Fruit fly (Drosophila melanogaster) whole organism, embryonic: ENCODE measurements around the gene stumps.
A peak's percentile ranks its signal among the peaks of the same experiment; 100 is the strongest.

ENCODE experiments used
- Antp ChIP-seq: fragments of 200-800 bp; sonication (Bioruptor generic); optimal IDR thresholded peaks from 3 replicates; lab custom pipeline; 2016; ENCODE audit warnings: missing biosample characterization, missing genetic modification characterization
- Blimp-1 ChIP-seq: fragments of 200-800 bp; sonication (Bioruptor generic); optimal IDR thresholded peaks from 3 replicates; lab custom pipeline; 2018; ENCODE audit warnings: missing biosample characterization, missing genetic modification characterization, mild to moderate bottlenecking, moderate library complexity, missing genetic modification reagents
- Bteb2 ChIP-seq: fragments of 200-800 bp; sonication (Bioruptor generic); optimal IDR thresholded peaks from 2 replicates; lab custom pipeline; 2016; ENCODE audit warnings: missing biosample characterization, missing genetic modification characterization
- CG10366 ChIP-seq: fragments of 200-800 bp; sonication (Bioruptor generic); IDR thresholded peaks from 2 replicates; pipeline ENCODE4 v1.3.6; 2022; ENCODE audit warnings: missing biosample characterization, missing genetic modification characterization
- CG11247 ChIP-seq: fragments of 200-800 bp; sonication (Bioruptor generic); IDR thresholded peaks from 2 replicates; pipeline ENCODE4 v1.3.6; 2022; ENCODE audit warnings: missing biosample characterization, missing genetic modification characterization
- CG11504 ChIP-seq: fragments of 200-800 bp; sonication (Bioruptor generic); optimal IDR thresholded peaks from 3 replicates; lab custom pipeline; 2019; ENCODE audit warnings: missing biosample characterization, mild to moderate bottlenecking, missing genetic modification characterization, moderate library complexity
- CG11560 ChIP-seq: fragments of 200-800 bp; sonication (Bioruptor generic); IDR thresholded peaks from 3 replicates; pipeline ENCODE4 v1.3.6; 2022; ENCODE audit warnings: missing biosample characterization, missing genetic modification characterization
- CG13287 ChIP-seq: fragments of 200-800 bp; sonication (Bioruptor generic); IDR thresholded peaks from 2 replicates; pipeline ENCODE4 v1.3.6; 2022; ENCODE audit warnings: missing biosample characterization, missing genetic modification characterization; ENCODE audit not compliant: partially characterized antibody
- CG13296 ChIP-seq: fragments of 200-800 bp; sonication (Bioruptor generic); optimal IDR thresholded peaks from 3 replicates; lab custom pipeline; 2018; ENCODE audit warnings: missing biosample characterization, mild to moderate bottlenecking, missing genetic modification characterization
- CG15073 ChIP-seq: fragments of 200-800 bp; sonication (Bioruptor generic); optimal IDR thresholded peaks from 2 replicates; lab custom pipeline; 2016; ENCODE audit warnings: missing biosample characterization, missing genetic modification characterization
- CG18262 ChIP-seq: fragments of 200-800 bp; optimal IDR thresholded peaks from 3 replicates; lab custom pipeline; 2019; ENCODE audit warnings: missing biosample characterization, mild to moderate bottlenecking, missing genetic modification characterization, moderate library complexity
- CG2120 ChIP-seq: fragments of 200-800 bp; sonication (Bioruptor generic); optimal IDR thresholded peaks from 3 replicates; lab custom pipeline; 2016; ENCODE audit warnings: missing biosample characterization, missing genetic modification characterization
- CG2678 ChIP-seq: fragments of 200-800 bp; sonication (Bioruptor generic); optimal IDR thresholded peaks from 3 replicates; lab custom pipeline; 2019; ENCODE audit warnings: missing biosample characterization, mild to moderate bottlenecking, missing genetic modification characterization, moderate library complexity
- CG31441 ChIP-seq: fragments of 200-800 bp; sonication (Bioruptor generic); IDR thresholded peaks from 2 replicates; pipeline ENCODE4 v1.3.6; 2022; ENCODE audit warnings: missing biosample characterization, missing genetic modification characterization
- CG34422 ChIP-seq: fragments of 200-800 bp; sonication (Bioruptor generic); IDR thresholded peaks from 3 replicates; pipeline ENCODE4 v1.3.6; 2022; ENCODE audit warnings: missing biosample characterization, missing genetic modification characterization
- CG6254 ChIP-seq: fragments of 200-800 bp; sonication (Bioruptor generic); optimal IDR thresholded peaks from 3 replicates; lab custom pipeline; 2017; ENCODE audit warnings: mild to moderate bottlenecking, missing biosample characterization, missing genetic modification reagents, missing genetic modification characterization
- CG6683 ChIP-seq: fragments of 200-800 bp; sonication (Bioruptor generic); optimal IDR thresholded peaks from 2 replicates; lab custom pipeline; 2017; ENCODE audit warnings: missing biosample characterization, mild to moderate bottlenecking, missing genetic modification characterization, missing genetic modification reagents
- CG8290 ChIP-seq, 3 experiments: fragments of 200-800 bp; sonication (Bioruptor generic); optimal IDR thresholded peaks; 2 replicates each; lab custom pipeline; 2016 to 2019; ENCODE audit warnings: missing biosample characterization in 3 of 3, missing genetic modification characterization in 3 of 3, mild to moderate bottlenecking in 2 of 3, moderate library complexity in 1 of 3
- CG8944 ChIP-seq: fragments of 200-800 bp; sonication (Bioruptor generic); optimal IDR thresholded peaks from 3 replicates; lab custom pipeline; 2016; ENCODE audit warnings: missing biosample characterization, missing genetic modification characterization
- Chrac-16 ChIP-seq: fragments of 200-800 bp; sonication (Bioruptor generic); optimal IDR thresholded peaks from 3 replicates; lab custom pipeline; 2016; ENCODE audit warnings: missing biosample characterization, missing genetic modification characterization
- Deaf1 ChIP-seq: fragments of 200-800 bp; optimal IDR thresholded peaks from 3 replicates; lab custom pipeline; 2019; ENCODE audit warnings: missing biosample characterization, mild to moderate bottlenecking, missing genetic modification characterization, moderate library complexity
- E2f1 ChIP-seq: fragments of 200-800 bp; sonication (Bioruptor generic); IDR thresholded peaks from 2 replicates; pipeline ENCODE4 v1.3.6; 2022; ENCODE audit warnings: missing biosample characterization, missing genetic modification characterization
- E2f2 ChIP-seq: fragments of 200-800 bp; sonication (Bioruptor generic); IDR thresholded peaks from 2 replicates; pipeline ENCODE4 v1.3.6; 2022; ENCODE audit warnings: missing biosample characterization, missing genetic modification characterization
- Jarid2 ChIP-seq: fragments of 200-800 bp; sonication (Bioruptor generic); optimal IDR thresholded peaks from 3 replicates; lab custom pipeline; 2017; ENCODE audit warnings: mild to moderate bottlenecking, missing biosample characterization, missing genetic modification reagents, missing genetic modification characterization
- Mes4 ChIP-seq: fragments of 200-800 bp; sonication (Bioruptor generic); optimal IDR thresholded peaks from 2 replicates; lab custom pipeline; 2016; ENCODE audit warnings: missing biosample characterization, missing genetic modification characterization
- NFAT ChIP-seq: fragments of 200-800 bp; sonication (Bioruptor generic); IDR thresholded peaks from 2 replicates; pipeline ENCODE4 v1.3.6; 2022; ENCODE audit warnings: missing biosample characterization, missing genetic modification characterization
- Pdp1 ChIP-seq, 2 experiments: fragments of 200-800 bp; sonication (Bioruptor generic); optimal IDR thresholded peaks; 3 replicates each; lab custom pipeline; 2016; ENCODE audit warnings: missing biosample characterization in 2 of 2, missing genetic modification characterization in 2 of 2, mild to moderate bottlenecking in 1 of 2, moderate library complexity in 1 of 2
- Ravus ChIP-seq: fragments of 200-800 bp; sonication (Bioruptor generic); IDR thresholded peaks from 2 replicates; pipeline ENCODE4 v1.3.6; 2022; ENCODE audit warnings: missing biosample characterization, missing genetic modification characterization
- Taf1 ChIP-seq: fragments of 200-800 bp; sonication (Bioruptor generic); IDR thresholded peaks from 2 replicates; pipeline ENCODE4 v1.3.6; 2022; ENCODE audit warnings: missing biosample characterization, missing genetic modification characterization
- Tbp ChIP-seq: fragments of >200 bp; optimal IDR thresholded peaks from 2 replicates; lab custom pipeline; 2018; ENCODE audit warnings: missing biosample characterization, missing genetic modification characterization
- ac ChIP-seq: fragments of 200-800 bp; sonication (Bioruptor generic); optimal IDR thresholded peaks from 3 replicates; lab custom pipeline; 2017; ENCODE audit warnings: missing biosample characterization, mild to moderate bottlenecking, missing genetic modification characterization
- cas ChIP-seq: fragments of 200-800 bp; sonication (Bioruptor generic); IDR thresholded peaks from 2 replicates; pipeline ENCODE4 v1.3.6; 2022; ENCODE audit warnings: missing biosample characterization, missing genetic modification characterization
- caup ChIP-seq: fragments of 200-800 bp; sonication (Bioruptor generic); optimal IDR thresholded peaks from 3 replicates; lab custom pipeline; 2017; ENCODE audit warnings: missing biosample characterization, mild to moderate bottlenecking, missing genetic modification characterization, moderate library complexity; ENCODE audit not compliant: severe bottlenecking
- en ChIP-seq: fragments of 200-800 bp; sonication (Bioruptor generic); optimal IDR thresholded peaks from 2 replicates; lab custom pipeline; 2016; ENCODE audit warnings: missing biosample characterization, missing genetic modification characterization
- fu2 ChIP-seq: fragments of 200-800 bp; sonication (Bioruptor generic); optimal IDR thresholded peaks from 2 replicates; lab custom pipeline; 2016; ENCODE audit warnings: missing biosample characterization, missing genetic modification characterization
- hth ChIP-seq: fragments of >200 bp; optimal IDR thresholded peaks from 2 replicates; lab custom pipeline; 2017; ENCODE audit warnings: inconsistent platforms
- ken ChIP-seq: fragments of 200-800 bp; sonication (Bioruptor generic); IDR thresholded peaks from 3 replicates; pipeline ENCODE4 v1.3.6; 2022; ENCODE audit warnings: missing biosample characterization, missing genetic modification characterization
- lov ChIP-seq, 2 experiments: fragments of 200-800 bp in 1 of 2; fragments of >200 bp in 1 of 2; sonication (Bioruptor generic) in 1 of 2; IDR thresholded peaks in 1 of 2; optimal IDR thresholded peaks in 1 of 2; 2 replicates in 1 of 2; 3 replicates in 1 of 2; pipeline versions ENCODE4 v1.3.6 to Lab custom; 2017 to 2022; ENCODE audit warnings: missing biosample characterization in 1 of 2, missing genetic modification characterization in 1 of 2
- oc ChIP-seq: fragments of 200-800 bp; sonication (Bioruptor generic); optimal IDR thresholded peaks from 2 replicates; lab custom pipeline; 2018; ENCODE audit warnings: missing biosample characterization, mild to moderate bottlenecking, missing genetic modification characterization, moderate library complexity
- pb ChIP-seq: fragments of 200-800 bp; sonication (Bioruptor generic); optimal IDR thresholded peaks from 3 replicates; lab custom pipeline; 2016; ENCODE audit warnings: missing biosample characterization, missing genetic modification characterization
- phol ChIP-seq: fragments of 200-800 bp; sonication (Bioruptor generic); optimal IDR thresholded peaks from 3 replicates; lab custom pipeline; 2018; ENCODE audit warnings: missing biosample characterization, mild to moderate bottlenecking, missing genetic modification characterization, moderate library complexity
- pita ChIP-seq: fragments of 200-800 bp; sonication (Bioruptor generic); optimal IDR thresholded peaks from 2 replicates; lab custom pipeline; 2017; ENCODE audit warnings: missing biosample characterization, mild to moderate bottlenecking, missing genetic modification characterization
- ranshi ChIP-seq: fragments of 200-800 bp; sonication (Bioruptor generic); IDR thresholded peaks from 2 replicates; pipeline ENCODE4 v1.3.6; 2022; ENCODE audit warnings: missing biosample characterization, missing genetic modification characterization
- slbo ChIP-seq: fragments of 200-800 bp; sonication (Bioruptor generic); IDR thresholded peaks from 2 replicates; pipeline ENCODE4 v1.3.6; 2022; ENCODE audit warnings: missing biosample characterization, missing genetic modification characterization
- so ChIP-seq: fragments of 200-800 bp; sonication (Bioruptor generic); IDR thresholded peaks from 3 replicates; pipeline ENCODE4 v1.3.6; 2022; ENCODE audit warnings: missing biosample characterization, missing genetic modification characterization
- sob ChIP-seq: fragments of 200-800 bp; sonication (Bioruptor generic); IDR thresholded peaks from 2 replicates; pipeline ENCODE4 v1.3.6; 2022; ENCODE audit warnings: missing biosample characterization, missing genetic modification characterization
- vfl ChIP-seq: fragments of 200-800 bp; sonication (Bioruptor generic); optimal IDR thresholded peaks from 2 replicates; lab custom pipeline; 2016; ENCODE audit warnings: missing biosample characterization, missing genetic modification characterization
- zfh2 ChIP-seq: fragments of 200-800 bp; sonication (Bioruptor generic); optimal IDR thresholded peaks from 2 replicates; lab custom pipeline; 2016; ENCODE audit warnings: missing biosample characterization, missing genetic modification characterization

Gene stumps

DNA sequence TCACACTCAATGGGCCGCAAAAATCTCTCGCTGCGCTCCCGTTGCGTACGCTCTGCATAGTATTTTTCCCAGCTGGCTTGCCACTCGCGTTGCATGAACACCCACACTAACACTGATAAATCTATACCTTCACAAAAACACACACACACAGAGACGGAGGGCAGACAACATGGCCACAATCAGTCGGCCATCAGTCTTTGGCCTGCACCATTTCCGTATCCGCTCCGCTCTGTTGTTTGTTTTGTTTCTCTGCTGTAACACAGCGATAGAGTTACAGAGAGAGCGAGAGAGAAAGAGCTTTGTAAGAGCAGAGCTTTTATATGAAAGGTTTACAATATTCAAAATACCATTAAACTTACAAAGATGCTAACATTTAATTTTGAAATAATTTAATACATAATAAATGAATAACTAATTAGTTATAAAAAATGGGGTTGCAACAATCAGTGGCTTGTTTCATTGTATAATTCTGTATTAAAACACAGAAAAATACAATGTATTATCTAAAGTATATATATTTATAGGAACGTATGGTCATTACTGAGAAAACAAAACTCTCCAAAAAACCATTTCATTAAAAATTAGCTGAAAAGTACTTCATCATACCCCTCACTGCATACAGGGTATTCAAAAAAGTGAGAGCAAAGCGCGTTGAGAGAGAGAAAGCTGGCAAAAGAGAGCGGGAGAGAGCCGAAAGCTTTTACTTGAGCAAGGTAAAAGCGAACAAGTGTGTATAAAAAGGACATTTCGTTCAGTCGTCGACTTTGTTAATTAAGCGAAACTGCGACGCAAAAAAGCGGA, 32.1 kb downstream of the stumps start, which contains the start of gene CG14853 (continued):
- TF ChIP-seq fu2 (GFP tag; lab: Kevin White, UChicago) (no peak), lov (optimal IDR thresholded peaks at IDR 0.05; lab: Kevin White, UChicago) (no peak), lov (GFP tag; IDR thresholded peaks at IDR 0.05; lab: Robert Waterston, UW) (peak; percentile 77; the same call in 1 of the 3 replicates), CG11560 (tag; lab: Robert Waterston, UW) (no peak), E2f1 (no peak; the same call in 1 of the 2 replicates), Blimp-1 (peak; percentile 77), Taf1 (GFP tag; lab: Robert Waterston, UW) (no peak), CG11504 (tag; lab: Kevin White, UChicago) (peak; percentile 81), CG6683 (peak; percentile 29), CG13287 (no peak), CG2678 (tag; lab: Kevin White, UChicago) (peak; percentile 88), CG18262 (tag; lab: Kevin White, UChicago) (peak; percentile 88), ac (GFP tag; lab: Kevin White, UChicago) (no peak), CG8290 (GFP tag; optimal IDR thresholded peaks at IDR 0.05; lab: Kevin White, UChicago) (peak; percentile 15), CG8290 (tag; optimal IDR thresholded peaks at IDR 0.05; lab: Kevin White, UChicago) (peak; percentile 50 to 82), ranshi (GFP tag; lab: Robert Waterston, UW) (peak; percentile 74), Pdp1 (GFP tag; optimal IDR thresholded peaks at IDR 0.05; lab: Kevin White, UChicago) (peak in 1 of 2 experiments; percentile 45), pb (GFP tag; lab: Kevin White, UChicago) (peak; percentile 40), CG13296 (peak; percentile 79), en (GFP tag; lab: Kevin White, UChicago) (no peak), CG15073 (GFP tag; lab: Kevin White, UChicago) (no peak), Deaf1 (tag; lab: Kevin White, UChicago) (peak; percentile 60), Jarid2 (peak; percentile 23), Chrac-16 (GFP tag; lab: Kevin White, UChicago) (peak; percentile 69), CG2120 (peak; percentile 77), so (GFP tag; lab: Robert Waterston, UW) (peak; percentile 68; the same call in 2 of the 3 replicates), NFAT (GFP tag; lab: Robert Waterston, UW) (peak; percentile 56; the same call in 1 of the 2 replicates), Antp (no peak), E2f2 (peak; percentile 67; the same call in 1 of the 2 replicates), phol (tag; lab: Kevin White, UChicago) (peak; percentile 83), ken (peak; percentile 38; the same call in 1 of the 3 replicates), CG31441 (GFP tag; lab: Robert Waterston, UW) (peak; percentile 89), caup (GFP tag; lab: Kevin White, UChicago) (peak; percentile 81), CG8944 (GFP tag; lab: Kevin White, UChicago) (no peak), Tbp (no peak), Mes4 (GFP tag; lab: Kevin White, UChicago) (peak; percentile 26), Bteb2 (GFP tag; lab: Kevin White, UChicago) (no peak), vfl (GFP tag; lab: Kevin White, UChicago) (no peak), pita (GFP tag; lab: Kevin White, UChicago) (no peak), Ravus (GFP tag; lab: Robert Waterston, UW) (peak; percentile 39), CG10366 (peak; percentile 80), hth (lab: Kevin White, UChicago) (no peak), CG34422 (GFP tag; lab: Robert Waterston, UW) (peak; percentile 49; the same call in 2 of the 3 replicates), CG11247 (GFP tag; lab: Robert Waterston, UW) (peak; percentile 46), cas (0 out of 2 replicates have a peak, but pooled peaks have one; percentile 21), sob (peak; percentile 66), zfh2 (GFP tag; lab: Kevin White, UChicago) (no peak), slbo (GFP tag; lab: Robert Waterston, UW) (peak; percentile 91), CG6254 (GFP tag; lab: Kevin White, UChicago) (peak; percentile 63), oc (peak; percentile 89)
